Worm (Caenorhabditis elegans) whole organism, midembryonic: Measurements from ENCODE around the gene ZK896.1.

Experiments
- T22C8.4 ChIP-seq: fragments of 200-800 bp; sonication (Bioruptor generic); IDR thresholded peaks from 2 replicates; pipeline ENCODE4 v1.3.6; 2022; ENCODE audit warnings: missing genetic modification characterization, missing compliant biosample characterization
- cog-1 ChIP-seq: sonication (generic microtip); optimal IDR thresholded peaks from 2 replicates; lab custom pipeline; 2016; ENCODE audit warnings: missing genetic modification characterization, missing compliant biosample characterization
- flt-1 ChIP-seq: fragments of 200-800 bp; sonication (Bioruptor generic); IDR thresholded peaks from 2 replicates; pipeline ENCODE4 v1.3.6; 2022; ENCODE audit warnings: missing genetic modification characterization, missing compliant biosample characterization
- klf-2 ChIP-seq: fragments of 200-800 bp; sonication (Bioruptor generic); conservative IDR thresholded peaks from 2 replicates; pipeline ENCODE4 v1.3.6; 2022; ENCODE audit warnings: missing genetic modification reagents, missing genetic modification characterization, missing compliant biosample characterization
- med-1 ChIP-seq: sonication (generic microtip); optimal IDR thresholded peaks from 2 replicates; lab custom pipeline; 2017; ENCODE audit warnings: missing genetic modification characterization, mild to moderate bottlenecking, missing compliant biosample characterization, antibody characterized with exemption, missing genetic modification reagents; ENCODE audit not compliant: insufficient read depth
- ref-1 ChIP-seq: fragments of 200-800 bp; sonication (Bioruptor generic); conservative IDR thresholded peaks from 2 replicates; pipeline ENCODE4 v1.3.6; 2022; ENCODE audit warnings: missing genetic modification reagents, missing genetic modification characterization, missing compliant biosample characterization
- tab-1 ChIP-seq: fragments of 200-800 bp; sonication (Bioruptor generic); IDR thresholded peaks from 2 replicates; pipeline ENCODE4 v1.3.6; 2022; ENCODE audit warnings: missing genetic modification characterization, missing compliant biosample characterization
- ztf-23 ChIP-seq: fragments of 200-800 bp; sonication (Bioruptor generic); IDR thresholded peaks from 2 replicates; pipeline ENCODE4 v1.3.6; 2022; ENCODE audit warnings: missing genetic modification reagents, missing genetic modification characterization, missing compliant biosample characterization
- ztf-29 ChIP-seq: fragments of 200-800 bp; sonication (Bioruptor generic); IDR thresholded peaks from 2 replicates; pipeline ENCODE4 v1.3.6; 2022; ENCODE audit warnings: missing genetic modification reagents, missing genetic modification characterization, missing compliant biosample characterization

The ZK896.1 gene

ce11 chrIV:12892194-12892593 is 17.0 kb upstream of the ZK896.1 start, which contains the start of gene K08D8.1:
K08D8.1 (plus strand) TSS chrIV:12892494.
- TF ChIP-seq cog-1 (no peak), ztf-29 (GFP tag; lab: Robert Waterston, UW) (no peak), med-1 (GFP tag; lab: Kevin White, UChicago) (no peak), flt-1 (GFP tag; lab: Robert Waterston, UW) (no peak), klf-2 (GFP tag; lab: Robert Waterston, UW) (no peak), ref-1 (GFP tag; lab: Robert Waterston, UW) (no peak), ztf-23 (GFP tag; lab: Robert Waterston, UW) (no peak), tab-1 (no peak)

- TF ChIP-seq tab-1 (no peak), flt-1 (GFP tag; lab: Robert Waterston, UW) (no peak), cog-1 (no peak), ztf-29 (GFP tag; lab: Robert Waterston, UW) (no peak), klf-2 (GFP tag; lab: Robert Waterston, UW) (no peak), med-1 (GFP tag; lab: Kevin White, UChicago) (no peak), T22C8.4 (GFP tag; lab: Robert Waterston, UW) (no peak), ref-1 (GFP tag; lab: Robert Waterston, UW) (no peak), ztf-23 (GFP tag; lab: Robert Waterston, UW) (no peak)
Observed at ce11 chrIV:12891080-12891479, 15.9 kb upstream of the ZK896.1 start.

ce11 chrIV:12890445-12890844 is 15.3 kb upstream of the ZK896.1 start, which contains the start of gene K08D8.6:
K08D8.6 (minus strand) TSS chrIV:12890508.
- TF ChIP-seq ref-1 (GFP tag; lab: Robert Waterston, UW) = no peak
- no peak for TF ChIP-seq T22C8.4 (GFP tag; lab: Robert Waterston, UW)
- no peak for TF ChIP-seq klf-2 (GFP tag; lab: Robert Waterston, UW)
- TF ChIP-seq cog-1 = no peak
- no peak for TF ChIP-seq med-1 (GFP tag; lab: Kevin White, UChicago)
- no peak for TF ChIP-seq ztf-23 (GFP tag; lab: Robert Waterston, UW)
- no peak for TF ChIP-seq tab-1
- TF ChIP-seq ztf-29 (GFP tag; lab: Robert Waterston, UW) = no peak
- no peak for TF ChIP-seq flt-1 (GFP tag; lab: Robert Waterston, UW)

DNA sequence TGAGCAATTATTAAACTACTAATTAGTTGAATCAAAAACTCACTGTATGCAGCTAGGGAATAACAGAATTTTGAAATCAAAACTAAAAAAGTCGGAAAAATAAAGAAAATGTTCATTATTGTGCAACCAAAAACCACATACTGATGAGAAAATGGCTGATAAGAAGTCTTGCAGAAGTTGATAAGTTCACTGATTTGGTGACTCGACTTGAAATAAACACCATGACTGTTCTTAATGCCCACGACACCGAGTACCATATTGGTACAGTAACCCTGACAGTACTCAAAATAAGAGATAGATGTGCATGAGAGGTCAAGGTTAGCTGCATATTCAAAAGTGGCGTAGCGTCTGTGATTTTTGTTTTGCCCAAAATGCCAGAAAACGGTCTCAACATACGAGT is 10.9 kb upstream of the ZK896.1 start:
- TF ChIP-seq ztf-23 (GFP tag; lab: Robert Waterston, UW) = no peak
- TF ChIP-seq ztf-29 (GFP tag; lab: Robert Waterston, UW) = no peak
- TF ChIP-seq ref-1 (GFP tag; lab: Robert Waterston, UW) = no peak
- TF ChIP-seq klf-2 (GFP tag; lab: Robert Waterston, UW) = no peak
- no peak for TF ChIP-seq flt-1 (GFP tag; lab: Robert Waterston, UW)
- TF ChIP-seq tab-1 = no peak
- TF ChIP-seq med-1 (GFP tag; lab: Kevin White, UChicago) = no peak
- TF ChIP-seq T22C8.4 (GFP tag; lab: Robert Waterston, UW) = no peak
- no peak for TF ChIP-seq cog-1

- TF ChIP-seq tab-1 (no peak), flt-1 (GFP tag; lab: Robert Waterston, UW) (no peak), klf-2 (GFP tag; lab: Robert Waterston, UW) (no peak), med-1 (GFP tag; lab: Kevin White, UChicago) (no peak), ref-1 (GFP tag; lab: Robert Waterston, UW) (no peak), ztf-23 (GFP tag; lab: Robert Waterston, UW) (no peak), cog-1 (no peak), ztf-29 (GFP tag; lab: Robert Waterston, UW) (no peak), T22C8.4 (GFP tag; lab: Robert Waterston, UW) (no peak)
Observed at ce11 chrIV:12883190-12883589, 8.0 kb upstream of the ZK896.1 start, which contains the start of gene ZK896.4. ZK896.4 (minus strand) TSS chrIV:12883290.

- TF ChIP-seq tab-1 = no peak
- TF ChIP-seq med-1 (GFP tag; lab: Kevin White, UChicago) = no peak
- TF ChIP-seq cog-1 = no peak
- no peak for TF ChIP-seq T22C8.4 (GFP tag; lab: Robert Waterston, UW)
- no peak for TF ChIP-seq ztf-23 (GFP tag; lab: Robert Waterston, UW)
- no peak for TF ChIP-seq flt-1 (GFP tag; lab: Robert Waterston, UW)
- no peak for TF ChIP-seq ztf-29 (GFP tag; lab: Robert Waterston, UW)
- no peak for TF ChIP-seq klf-2 (GFP tag; lab: Robert Waterston, UW)
- TF ChIP-seq ref-1 (GFP tag; lab: Robert Waterston, UW) = no peak
Observed at ce11 chrIV:12879557-12879956, 4.4 kb upstream of the ZK896.1 start, which contains the start of gene ZK896.5. ZK896.5 (minus strand) TSS chrIV:12879645.

- TF ChIP-seq ztf-29 (GFP tag; lab: Robert Waterston, UW) (no peak), tab-1 (no peak), med-1 (GFP tag; lab: Kevin White, UChicago) (no peak), klf-2 (GFP tag; lab: Robert Waterston, UW) (no peak), T22C8.4 (GFP tag; lab: Robert Waterston, UW) (no peak), ztf-23 (GFP tag; lab: Robert Waterston, UW) (no peak)
Observed at ce11 chrIV:12876558-12876957, 1.4 kb upstream of the ZK896.1 start.

DNA sequence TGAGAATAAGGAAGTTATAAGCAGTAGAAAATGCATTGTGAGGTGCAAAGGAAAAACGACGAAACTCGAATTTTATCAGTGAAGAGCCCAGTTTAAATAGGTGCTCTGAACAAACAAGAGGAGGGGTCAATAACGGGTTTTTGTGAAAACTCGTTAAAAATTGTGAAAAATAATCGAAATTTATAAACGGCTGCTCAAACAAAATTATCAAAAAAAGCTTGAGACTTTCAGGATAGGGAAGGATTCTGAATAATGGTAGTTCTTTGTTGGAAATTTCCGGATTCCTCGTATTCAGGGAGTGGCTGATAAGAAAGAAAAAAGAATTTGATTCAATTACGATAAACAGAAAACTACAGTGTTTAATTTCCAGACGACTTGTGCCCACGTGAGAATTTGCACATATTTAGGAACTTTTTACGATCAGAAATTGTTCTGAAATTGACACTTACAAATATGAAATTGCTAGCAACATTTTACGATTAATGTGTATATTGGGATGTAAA is 3.7 kb downstream of the ZK896.1 start, which contains the start of gene clec-187:
clec-187 (minus strand) TSS at position 51 of the 503 bp plus-strand sequence.
- no peak for TF ChIP-seq med-1 (GFP tag; lab: Kevin White, UChicago)
- no peak for TF ChIP-seq ztf-23 (GFP tag; lab: Robert Waterston, UW)
- TF ChIP-seq ref-1 (GFP tag; lab: Robert Waterston, UW) = no peak
- TF ChIP-seq flt-1 (GFP tag; lab: Robert Waterston, UW) = no peak
- no peak for TF ChIP-seq T22C8.4 (GFP tag; lab: Robert Waterston, UW)
- TF ChIP-seq ztf-29 (GFP tag; lab: Robert Waterston, UW) = no peak
- no peak for TF ChIP-seq klf-2 (GFP tag; lab: Robert Waterston, UW)
- TF ChIP-seq tab-1 = no peak

- no peak for TF ChIP-seq cog-1
- TF ChIP-seq klf-2 (GFP tag; lab: Robert Waterston, UW) = no peak
- TF ChIP-seq ref-1 (GFP tag; lab: Robert Waterston, UW) = no peak
- no peak for TF ChIP-seq T22C8.4 (GFP tag; lab: Robert Waterston, UW)
- no peak for TF ChIP-seq ztf-23 (GFP tag; lab: Robert Waterston, UW)
- TF ChIP-seq tab-1 = no peak
- TF ChIP-seq flt-1 (GFP tag; lab: Robert Waterston, UW) = no peak
- TF ChIP-seq med-1 (GFP tag; lab: Kevin White, UChicago) = no peak
- TF ChIP-seq ztf-29 (GFP tag; lab: Robert Waterston, UW) = no peak
Observed at ce11 chrIV:12870315-12870714, 4.8 kb downstream of the ZK896.1 start.
